Worm (Caenorhabditis elegans) whole organism, young adult: ENCODE data around the gene fbxa-82.

ENCODE experiments used
- B0261.1 ChIP-seq: sonication (generic microtip); optimal IDR thresholded peaks from 2 replicates; lab custom pipeline; 2016; ENCODE audit warnings: mild to moderate bottlenecking, missing genetic modification characterization, moderate library complexity, missing compliant biosample characterization
- D2030.7 ChIP-seq: fragments of 200-800 bp; sonication (Bioruptor generic); IDR thresholded peaks from 2 replicates; pipeline ENCODE4 v1.3.6; 2022; ENCODE audit warnings: missing genetic modification reagents, missing genetic modification characterization, missing compliant biosample characterization
- F10E7.11 ChIP-seq: sonication (generic microtip); optimal IDR thresholded peaks from 2 replicates; lab custom pipeline; 2017; ENCODE audit warnings: mild to moderate bottlenecking, missing genetic modification characterization, moderate library complexity, missing compliant biosample characterization
- F23B12.7 ChIP-seq: sonication (generic microtip); optimal IDR thresholded peaks from 2 replicates; lab custom pipeline; 2017; ENCODE audit warnings: missing genetic modification characterization, mild to moderate bottlenecking, missing compliant biosample characterization, antibody characterized with exemption, moderate library complexity; ENCODE audit not compliant: insufficient read depth
- F39B2.1 ChIP-seq: fragments of 200-800 bp; sonication (Bioruptor generic); IDR thresholded peaks from 2 replicates; pipeline ENCODE4 v1.3.6; 2022; ENCODE audit warnings: missing genetic modification reagents, missing genetic modification characterization, missing compliant biosample characterization
- F55B11.4 ChIP-seq: sonication (generic microtip); optimal IDR thresholded peaks from 2 replicates; lab custom pipeline; 2016; ENCODE audit warnings: missing compliant biosample characterization, missing genetic modification characterization, borderline replicate concordance; ENCODE audit not compliant: insufficient read depth
- Y79H2A.3 ChIP-seq: fragments of 200-800 bp; sonication (Bioruptor generic); conservative IDR thresholded peaks from 2 replicates; pipeline ENCODE4 v1.3.6; 2022; ENCODE audit warnings: missing genetic modification reagents, missing genetic modification characterization, missing compliant biosample characterization
- ama-1 ChIP-seq, 3 experiments: fragments of 150-350 bp in 1 of 3; sonication (generic microtip) in 2 of 3; optimal IDR thresholded peaks; 2 replicates each; lab custom pipeline; 2014 to 2018; ENCODE audit warnings: missing biosample characterization in 2 of 3, missing genetic modification characterization in 2 of 3, missing genetic modification reagents in 2 of 3
- aptf-2 ChIP-seq: fragments of 200-800 bp; sonication (Bioruptor generic); conservative IDR thresholded peaks from 2 replicates; pipeline ENCODE4 v1.3.6; 2022; ENCODE audit warnings: missing genetic modification reagents, missing genetic modification characterization, missing compliant biosample characterization
- atf-7 ChIP-seq: sonication (generic microtip); optimal IDR thresholded peaks from 2 replicates; lab custom pipeline; 2017; ENCODE audit warnings: mild to moderate bottlenecking, missing genetic modification characterization, missing compliant biosample characterization
- athp-1 ChIP-seq: sonication (generic microtip); optimal IDR thresholded peaks from 2 replicates; lab custom pipeline; 2017; ENCODE audit warnings: mild to moderate bottlenecking, missing genetic modification characterization, missing compliant biosample characterization
- cebp-1 ChIP-seq, 2 experiments: fragments of 200-800 bp in 1 of 2; sonication (Bioruptor generic) in 1 of 2; sonication (generic microtip) in 1 of 2; IDR thresholded peaks in 1 of 2; optimal IDR thresholded peaks in 1 of 2; 2 replicates each; pipeline versions ENCODE4 v1.3.6 to Lab custom; 2017 to 2022; ENCODE audit warnings: missing compliant biosample characterization in 2 of 2, missing genetic modification characterization in 2 of 2, mild to moderate bottlenecking in 1 of 2, missing genetic modification reagents in 1 of 2, moderate library complexity in 1 of 2
- ceh-100 ChIP-seq: fragments of 200-800 bp; sonication (Bioruptor generic); IDR thresholded peaks from 2 replicates; pipeline ENCODE4 v1.3.6; 2022; ENCODE audit warnings: missing genetic modification reagents, missing genetic modification characterization, missing compliant biosample characterization
- ceh-27 ChIP-seq: fragments of 200-800 bp; sonication (Bioruptor generic); optimal IDR thresholded peaks from 2 replicates; lab custom pipeline; 2018; ENCODE audit warnings: mild to moderate bottlenecking, missing genetic modification characterization, moderate library complexity, missing compliant biosample characterization
- ceh-40 ChIP-seq: fragments of 200-800 bp; sonication (Bioruptor generic); IDR thresholded peaks from 2 replicates; pipeline ENCODE4 v1.3.6; 2022; ENCODE audit warnings: missing genetic modification characterization, missing compliant biosample characterization
- ceh-91 ChIP-seq: fragments of 200-800 bp; sonication (Bioruptor generic); IDR thresholded peaks from 2 replicates; pipeline ENCODE4 v1.3.6; 2022; ENCODE audit warnings: missing genetic modification reagents, missing genetic modification characterization, missing compliant biosample characterization
- die-1 ChIP-seq: sonication (generic microtip); optimal IDR thresholded peaks from 2 replicates; lab custom pipeline; 2016; ENCODE audit warnings: missing genotype, mild to moderate bottlenecking, missing genetic modification characterization, missing compliant biosample characterization
- dox-1 ChIP-seq: fragments of 200-800 bp; sonication (Bioruptor generic); IDR thresholded peaks from 2 replicates; pipeline ENCODE4 v1.3.6; 2022; ENCODE audit warnings: missing genetic modification reagents, missing genetic modification characterization, missing compliant biosample characterization
- dpff-1 ChIP-seq: sonication (generic microtip); optimal IDR thresholded peaks from 2 replicates; lab custom pipeline; 2017; ENCODE audit warnings: mild to moderate bottlenecking, missing genetic modification characterization, missing compliant biosample characterization
- efl-1 ChIP-seq: fragments of 150-350 bp; optimal IDR thresholded peaks from 2 replicates; lab custom pipeline; 2014; ENCODE audit warnings: missing biosample characterization, missing genetic modification reagents, missing genetic modification characterization
- egl-44 ChIP-seq: fragments of 200-800 bp; sonication (Bioruptor generic); IDR thresholded peaks from 2 replicates; pipeline ENCODE4 v1.3.6; 2022; ENCODE audit warnings: missing genetic modification reagents, missing genetic modification characterization, missing compliant biosample characterization
- gei-17 ChIP-seq: fragments of 200-800 bp; sonication (Bioruptor generic); optimal IDR thresholded peaks from 2 replicates; lab custom pipeline; 2018; ENCODE audit warnings: mild to moderate bottlenecking, missing genetic modification characterization, missing compliant biosample characterization
- hsf-1 ChIP-seq: fragments of 200-800 bp; sonication (Bioruptor generic); IDR thresholded peaks from 2 replicates; pipeline ENCODE4 v1.3.6; 2022; ENCODE audit warnings: missing genetic modification reagents, missing genetic modification characterization, missing compliant biosample characterization
- let-607 ChIP-seq, 2 experiments: fragments of 200-800 bp in 1 of 2; sonication (Bioruptor generic) in 1 of 2; sonication (generic microtip) in 1 of 2; optimal IDR thresholded peaks; 2 replicates each; lab custom pipeline; 2016 to 2018; ENCODE audit warnings: mild to moderate bottlenecking in 2 of 2, missing compliant biosample characterization in 2 of 2, missing genetic modification characterization in 2 of 2, moderate library complexity in 2 of 2, missing genotype in 1 of 2
- lin-26 ChIP-seq: fragments of 200-800 bp; sonication (Bioruptor generic); IDR thresholded peaks from 2 replicates; pipeline ENCODE4 v1.3.6; 2022; ENCODE audit warnings: missing genetic modification reagents, missing genetic modification characterization, missing compliant biosample characterization
- madf-6 ChIP-seq: fragments of 200-800 bp; sonication (Bioruptor generic); IDR thresholded peaks from 2 replicates; pipeline ENCODE4 v1.3.6; 2022; ENCODE audit warnings: missing genetic modification reagents, missing genetic modification characterization, missing compliant biosample characterization
- mcd-1 ChIP-seq: fragments of 200-800 bp; sonication (Bioruptor generic); IDR thresholded peaks from 2 replicates; pipeline ENCODE4 v1.3.6; 2022; ENCODE audit warnings: missing genetic modification reagents, missing genetic modification characterization, missing compliant biosample characterization
- mes-4 ChIP-seq: sonication (generic microtip); optimal IDR thresholded peaks from 2 replicates; lab custom pipeline; 2016; ENCODE audit warnings: missing genotype, missing genetic modification characterization, missing compliant biosample characterization
- nhr-90 ChIP-seq: sonication (generic microtip); optimal IDR thresholded peaks from 2 replicates; lab custom pipeline; 2016; ENCODE audit warnings: missing genotype, mild to moderate bottlenecking, missing genetic modification characterization, missing compliant biosample characterization
- rcor-1 ChIP-seq: fragments of 200-800 bp; sonication (Bioruptor generic); IDR thresholded peaks from 2 replicates; pipeline ENCODE4 v1.3.6; 2022; ENCODE audit warnings: missing genetic modification reagents, missing genetic modification characterization, missing compliant biosample characterization
- rec-8 ChIP-seq, 2 experiments: sonication (generic microtip); optimal IDR thresholded peaks; 2 replicates each; lab custom pipeline; 2016; ENCODE audit warnings: mild to moderate bottlenecking in 2 of 2, missing genetic modification characterization in 2 of 2, missing genetic modification reagents in 2 of 2, missing genotype in 2 of 2, missing biosample characterization in 1 of 2, missing compliant biosample characterization in 1 of 2, moderate library complexity in 1 of 2
- rpc-1 ChIP-seq, 2 experiments: fragments of 150-350 bp in 1 of 2; sonication (generic microtip) in 1 of 2; optimal IDR thresholded peaks; 2 replicates each; lab custom pipeline; 2014 to 2018; ENCODE audit warnings: missing biosample characterization in 1 of 2, missing genetic modification characterization in 1 of 2, missing genetic modification reagents in 1 of 2, missing genotype in 1 of 2
- sea-2 ChIP-seq: fragments of 200-800 bp; sonication (Bioruptor generic); IDR thresholded peaks from 2 replicates; pipeline ENCODE4 v1.3.6; 2022; ENCODE audit warnings: missing genetic modification characterization, missing compliant biosample characterization
- somi-1 ChIP-seq: fragments of 200-800 bp; sonication (Bioruptor generic); optimal IDR thresholded peaks from 2 replicates; lab custom pipeline; 2018; ENCODE audit warnings: mild to moderate bottlenecking, missing genetic modification characterization, missing compliant biosample characterization
- sptf-2 ChIP-seq: fragments of 200-800 bp; sonication (Bioruptor generic); optimal IDR thresholded peaks from 2 replicates; lab custom pipeline; 2018; ENCODE audit warnings: mild to moderate bottlenecking, missing genetic modification characterization, missing compliant biosample characterization
- unc-130 ChIP-seq: sonication (generic microtip); optimal IDR thresholded peaks from 2 replicates; lab custom pipeline; 2016; ENCODE audit warnings: missing genetic modification reagents, missing genetic modification characterization, missing compliant biosample characterization
- xnd-1 ChIP-seq: sonication (generic microtip); optimal IDR thresholded peaks from 2 replicates; lab custom pipeline; 2016; ENCODE audit warnings: missing genotype, missing genetic modification reagents, missing genetic modification characterization, missing compliant biosample characterization
- zfh-2 ChIP-seq: fragments of 200-800 bp; sonication (Bioruptor generic); conservative IDR thresholded peaks from 2 replicates; pipeline ENCODE4 v1.3.6; 2022; ENCODE audit warnings: missing genetic modification reagents, missing genetic modification characterization, missing compliant biosample characterization
- ztf-22 ChIP-seq: fragments of 200-800 bp; sonication (Bioruptor generic); optimal IDR thresholded peaks from 2 replicates; lab custom pipeline; 2018; ENCODE audit warnings: mild to moderate bottlenecking, missing genetic modification characterization, moderate library complexity, missing compliant biosample characterization
- ztf-28 ChIP-seq: fragments of 200-800 bp; sonication (Bioruptor generic); IDR thresholded peaks from 2 replicates; pipeline ENCODE4 v1.3.6; 2022; ENCODE audit warnings: missing genetic modification reagents, missing genetic modification characterization, missing compliant biosample characterization
- ztf-3 ChIP-seq: fragments of 200-800 bp; sonication (Bioruptor generic); optimal IDR thresholded peaks from 2 replicates; lab custom pipeline; 2018; ENCODE audit warnings: mild to moderate bottlenecking, missing genetic modification characterization, missing compliant biosample characterization
- ztf-6 ChIP-seq: fragments of 200-800 bp; sonication (Bioruptor generic); IDR thresholded peaks from 2 replicates; pipeline ENCODE4 v1.3.6; 2022; ENCODE audit warnings: missing genetic modification reagents, missing genetic modification characterization, missing compliant biosample characterization

fbxa-82 gene

DNA sequence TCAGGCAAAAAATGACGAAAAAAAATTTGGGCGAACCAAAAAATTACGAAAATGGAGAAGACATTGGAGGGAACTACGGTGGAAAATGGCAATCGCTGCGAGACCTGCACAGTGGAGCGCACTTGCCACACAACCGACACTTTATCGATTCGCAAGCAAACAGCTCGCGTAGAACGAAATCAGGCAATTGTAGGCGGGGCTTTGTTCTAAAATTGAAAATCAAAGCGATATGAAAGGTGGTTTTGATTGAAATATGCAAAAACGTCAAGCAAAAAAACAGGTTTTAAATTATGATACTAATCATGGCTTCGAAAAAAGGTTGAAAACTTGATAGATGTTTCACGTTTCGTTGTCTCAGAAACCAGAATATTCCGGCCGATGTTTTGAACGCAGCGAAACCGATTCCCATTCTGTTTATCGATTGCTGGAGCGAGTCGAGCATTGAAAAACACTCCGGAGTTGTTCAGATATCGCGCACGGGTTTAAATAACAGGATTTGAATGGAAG, 50.1 kb downstream of the fbxa-82 start, which contains the start of the genes fib-1 and mut-15 (continued):
- TF ChIP-seq atf-7 (tag; lab: Kevin White, UChicago) (peak; percentile 34), mes-4 (tag; lab: Kevin White, UChicago) (no peak), hsf-1 (peak; percentile 71), ceh-91 (GFP tag; lab: Robert Waterston, UW) (peak; percentile 88), rcor-1 (GFP tag; lab: Robert Waterston, UW) (peak; percentile 86), B0261.1 (tag; lab: Kevin White, UChicago) (peak; percentile 28), ama-1 (optimal IDR thresholded peaks at IDR 0.05; lab: Kevin White, UChicago) (no peak), ama-1 (GFP tag; optimal IDR thresholded peaks at IDR 0.05; lab: Kevin White, UChicago) (no peak), nhr-90 (tag; lab: Kevin White, UChicago) (no peak), mcd-1 (GFP tag; lab: Robert Waterston, UW) (peak; percentile 99), ztf-28 (GFP tag; lab: Robert Waterston, UW) (peak; percentile 95), Y79H2A.3 (GFP tag; lab: Robert Waterston, UW) (no peak), die-1 (tag; lab: Kevin White, UChicago) (no peak), F39B2.1 (GFP tag; lab: Robert Waterston, UW) (no peak), dpff-1 (tag; lab: Kevin White, UChicago) (no peak), ceh-40 (GFP tag; lab: Robert Waterston, UW) (no peak), egl-44 (GFP tag; lab: Robert Waterston, UW) (0 out of 2 replicates have a peak, but pooled peaks have one; percentile 45), rpc-1 (optimal IDR thresholded peaks at IDR 0.05; lab: Kevin White, UChicago) (no peak), rpc-1 (tag; optimal IDR thresholded peaks at IDR 0.05; lab: Kevin White, UChicago) (no peak), F10E7.11 (tag; lab: Kevin White, UChicago) (no peak), let-607 (tag; optimal IDR thresholded peaks at IDR 0.05; lab: Kevin White, UChicago) (peak in 1 of 2 experiments; percentile 52), ceh-100 (GFP tag; lab: Robert Waterston, UW) (peak; percentile 98), somi-1 (GFP tag; lab: Kevin White, UChicago) (peak; percentile 41), athp-1 (tag; lab: Kevin White, UChicago) (peak; percentile 92), cebp-1 (GFP tag; IDR thresholded peaks at IDR 0.05; lab: Robert Waterston, UW) (peak; percentile 46; the same call in 1 of the 2 replicates), cebp-1 (tag; optimal IDR thresholded peaks at IDR 0.05; lab: Kevin White, UChicago) (peak; percentile 84), rec-8 (tag; optimal IDR thresholded peaks at IDR 0.05; lab: Kevin White, UChicago) (no peak), sea-2 (GFP tag; lab: Robert Waterston, UW) (0 out of 2 replicates have a peak, but pooled peaks have one; percentile 27), dox-1 (peak; percentile 90), aptf-2 (peak; percentile 78), gei-17 (no peak), ztf-6 (no peak), ztf-22 (GFP tag; lab: Kevin White, UChicago) (no peak), ceh-27 (peak; percentile 95), xnd-1 (peak; percentile 47), efl-1 (GFP tag; lab: Kevin White, UChicago) (peak; percentile 66), zfh-2 (no peak), F55B11.4 (tag; lab: Kevin White, UChicago) (no peak), sptf-2 (GFP tag; lab: Kevin White, UChicago) (no peak), D2030.7 (GFP tag; lab: Robert Waterston, UW) (peak; percentile 93), lin-26 (GFP tag; lab: Robert Waterston, UW) (no peak), F23B12.7 (tag; lab: Kevin White, UChicago) (peak; percentile 86), unc-130 (GFP tag; lab: Kevin White, UChicago) (peak; percentile 72), madf-6 (peak; percentile 84), ztf-3 (GFP tag; lab: Kevin White, UChicago) (no peak)
